Worm (Caenorhabditis elegans) whole organism, young adult: ENCODE measurements around the gene nsy-7.

Experiments used
- B0035.1 ChIP-seq: sonication (generic microtip); optimal IDR thresholded peaks from 2 replicates; lab custom pipeline; 2016; ENCODE audit warnings: missing genetic modification characterization, mild to moderate bottlenecking, missing compliant biosample characterization, missing genotype, missing genetic modification reagents
- B0261.1 ChIP-seq: sonication (generic microtip); optimal IDR thresholded peaks from 2 replicates; lab custom pipeline; 2016; ENCODE audit warnings: mild to moderate bottlenecking, missing genetic modification characterization, moderate library complexity, missing compliant biosample characterization
- C17E4.6 ChIP-seq: fragments of 200-800 bp; sonication (Bioruptor generic); IDR thresholded peaks from 2 replicates; pipeline ENCODE4 v1.3.6; 2022; ENCODE audit warnings: missing genetic modification reagents, missing genetic modification characterization, missing compliant biosample characterization
- F49E8.2 ChIP-seq: sonication (generic microtip); optimal IDR thresholded peaks from 3 replicates; lab custom pipeline; 2017; ENCODE audit warnings: missing genetic modification characterization, mild to moderate bottlenecking, missing compliant biosample characterization, antibody characterized with exemption, moderate library complexity; ENCODE audit not compliant: insufficient read depth
- F57C9.4 ChIP-seq: sonication (generic microtip); optimal IDR thresholded peaks from 2 replicates; lab custom pipeline; 2017; ENCODE audit warnings: mild to moderate bottlenecking, missing genetic modification characterization, missing compliant biosample characterization
- T07F8.4 ChIP-seq: sonication (generic microtip); optimal IDR thresholded peaks from 2 replicates; lab custom pipeline; 2016; ENCODE audit warnings: mild to moderate bottlenecking, missing genetic modification characterization, moderate library complexity, missing compliant biosample characterization
- Y53G8AR.9 ChIP-seq: fragments of 200-800 bp; sonication (Bioruptor generic); conservative IDR thresholded peaks from 2 replicates; pipeline ENCODE4 v1.3.6; 2022; ENCODE audit warnings: missing genetic modification reagents, missing genetic modification characterization, missing compliant biosample characterization
- aptf-2 ChIP-seq: fragments of 200-800 bp; sonication (Bioruptor generic); conservative IDR thresholded peaks from 2 replicates; pipeline ENCODE4 v1.3.6; 2022; ENCODE audit warnings: missing genetic modification reagents, missing genetic modification characterization, missing compliant biosample characterization
- atf-7 ChIP-seq: sonication (generic microtip); optimal IDR thresholded peaks from 2 replicates; lab custom pipeline; 2017; ENCODE audit warnings: mild to moderate bottlenecking, missing genetic modification characterization, missing compliant biosample characterization
- attf-6 ChIP-seq: fragments of 200-800 bp; sonication (Bioruptor generic); IDR thresholded peaks from 2 replicates; pipeline ENCODE4 v1.3.6; 2022; ENCODE audit warnings: missing genetic modification reagents, missing genetic modification characterization, missing compliant biosample characterization
- bed-1 ChIP-seq: fragments of 200-800 bp; sonication (Bioruptor generic); IDR thresholded peaks from 2 replicates; pipeline ENCODE4 v1.3.6; 2022; ENCODE audit warnings: missing genetic modification reagents, missing genetic modification characterization, missing compliant biosample characterization
- ccch-3 ChIP-seq: fragments of 200-800 bp; sonication (Bioruptor generic); optimal IDR thresholded peaks from 2 replicates; lab custom pipeline; 2018; ENCODE audit warnings: mild to moderate bottlenecking, missing genetic modification characterization, missing compliant biosample characterization
- cebp-2 ChIP-seq: fragments of 200-800 bp; sonication (Bioruptor generic); IDR thresholded peaks from 2 replicates; pipeline ENCODE4 v1.3.6; 2022; ENCODE audit warnings: missing genetic modification characterization, missing compliant biosample characterization
- ceh-27 ChIP-seq: fragments of 200-800 bp; sonication (Bioruptor generic); optimal IDR thresholded peaks from 2 replicates; lab custom pipeline; 2018; ENCODE audit warnings: mild to moderate bottlenecking, missing genetic modification characterization, moderate library complexity, missing compliant biosample characterization
- ceh-40 ChIP-seq: fragments of 200-800 bp; sonication (Bioruptor generic); IDR thresholded peaks from 2 replicates; pipeline ENCODE4 v1.3.6; 2022; ENCODE audit warnings: missing genetic modification characterization, missing compliant biosample characterization
- ceh-79 ChIP-seq: sonication (generic microtip); optimal IDR thresholded peaks from 2 replicates; lab custom pipeline; 2017; ENCODE audit warnings: mild to moderate bottlenecking, missing genetic modification characterization, missing compliant biosample characterization
- dox-1 ChIP-seq: fragments of 200-800 bp; sonication (Bioruptor generic); IDR thresholded peaks from 2 replicates; pipeline ENCODE4 v1.3.6; 2022; ENCODE audit warnings: missing genetic modification reagents, missing genetic modification characterization, missing compliant biosample characterization
- egl-18 ChIP-seq: fragments of 200-800 bp; sonication (Bioruptor generic); IDR thresholded peaks from 2 replicates; pipeline ENCODE4 v1.3.6; 2022; ENCODE audit warnings: missing genetic modification reagents, missing genetic modification characterization, missing compliant biosample characterization
- ekl-4 ChIP-seq: fragments of 200-800 bp; sonication (Bioruptor generic); IDR thresholded peaks from 2 replicates; pipeline ENCODE4 v1.3.6; 2022; ENCODE audit warnings: missing genetic modification reagents, missing genetic modification characterization, missing compliant biosample characterization
- ets-4 ChIP-seq: fragments of 200-800 bp; sonication (Bioruptor generic); optimal IDR thresholded peaks from 2 replicates; lab custom pipeline; 2018; ENCODE audit warnings: mild to moderate bottlenecking, missing genetic modification characterization, missing compliant biosample characterization
- gei-17 ChIP-seq: fragments of 200-800 bp; sonication (Bioruptor generic); optimal IDR thresholded peaks from 2 replicates; lab custom pipeline; 2018; ENCODE audit warnings: mild to moderate bottlenecking, missing genetic modification characterization, missing compliant biosample characterization
- hlh-12 ChIP-seq: sonication (generic microtip); optimal IDR thresholded peaks from 2 replicates; lab custom pipeline; 2016; ENCODE audit warnings: missing genetic modification characterization, missing compliant biosample characterization
- hlh-26 ChIP-seq: fragments of 200-800 bp; sonication (Bioruptor generic); conservative IDR thresholded peaks from 2 replicates; pipeline ENCODE4 v1.3.6; 2022; ENCODE audit warnings: missing genetic modification reagents, missing genetic modification characterization, missing compliant biosample characterization
- hrde-1 ChIP-seq: sonication (generic microtip); optimal IDR thresholded peaks from 2 replicates; lab custom pipeline; 2016; ENCODE audit warnings: missing genetic modification characterization, mild to moderate bottlenecking, missing compliant biosample characterization, moderate library complexity, missing genotype, missing genetic modification reagents, borderline replicate concordance
- let-526 ChIP-seq: fragments of 200-800 bp; sonication (Bioruptor generic); IDR thresholded peaks from 2 replicates; pipeline ENCODE4 v1.3.6; 2022; ENCODE audit warnings: missing genetic modification reagents, missing genetic modification characterization, missing compliant biosample characterization
- lin-26 ChIP-seq: fragments of 200-800 bp; sonication (Bioruptor generic); IDR thresholded peaks from 2 replicates; pipeline ENCODE4 v1.3.6; 2022; ENCODE audit warnings: missing genetic modification reagents, missing genetic modification characterization, missing compliant biosample characterization
- lin-40 ChIP-seq: sonication (generic microtip); optimal IDR thresholded peaks from 2 replicates; lab custom pipeline; 2016; ENCODE audit warnings: missing genetic modification characterization, mild to moderate bottlenecking, missing compliant biosample characterization, missing genotype, missing genetic modification reagents
- madf-6 ChIP-seq: fragments of 200-800 bp; sonication (Bioruptor generic); IDR thresholded peaks from 2 replicates; pipeline ENCODE4 v1.3.6; 2022; ENCODE audit warnings: missing genetic modification reagents, missing genetic modification characterization, missing compliant biosample characterization
- mcd-1 ChIP-seq: fragments of 200-800 bp; sonication (Bioruptor generic); IDR thresholded peaks from 2 replicates; pipeline ENCODE4 v1.3.6; 2022; ENCODE audit warnings: missing genetic modification reagents, missing genetic modification characterization, missing compliant biosample characterization
- mxl-1 ChIP-seq: sonication (generic microtip); optimal IDR thresholded peaks from 2 replicates; lab custom pipeline; 2016; ENCODE audit warnings: missing genetic modification characterization, missing compliant biosample characterization
- nfyb-1 ChIP-seq: fragments of 200-800 bp; sonication (Bioruptor generic); IDR thresholded peaks from 2 replicates; pipeline ENCODE4 v1.3.6; 2022; ENCODE audit warnings: missing genetic modification reagents, missing genetic modification characterization, missing compliant biosample characterization
- nhr-120 ChIP-seq: fragments of 200-800 bp; sonication (Bioruptor generic); IDR thresholded peaks from 2 replicates; pipeline ENCODE4 v1.3.6; 2022; ENCODE audit warnings: missing genetic modification characterization, missing compliant biosample characterization
- nhr-179 ChIP-seq: sonication (generic microtip); optimal IDR thresholded peaks from 2 replicates; lab custom pipeline; 2016; ENCODE audit warnings: mild to moderate bottlenecking, missing genetic modification characterization, missing compliant biosample characterization
- nhr-80 ChIP-seq: sonication (generic microtip); optimal IDR thresholded peaks from 2 replicates; lab custom pipeline; 2016; ENCODE audit warnings: missing genetic modification characterization, missing compliant biosample characterization
- nhr-90 ChIP-seq: sonication (generic microtip); optimal IDR thresholded peaks from 2 replicates; lab custom pipeline; 2016; ENCODE audit warnings: missing genotype, mild to moderate bottlenecking, missing genetic modification characterization, missing compliant biosample characterization
- pbrm-1 ChIP-seq: fragments of 200-800 bp; sonication (Bioruptor generic); IDR thresholded peaks from 2 replicates; pipeline ENCODE4 v1.3.6; 2022; ENCODE audit warnings: missing genetic modification reagents, missing genetic modification characterization, missing compliant biosample characterization
- pha-4 ChIP-seq: fragments of 150-350 bp; sonication (generic microtip); optimal IDR thresholded peaks from 2 replicates; lab custom pipeline; 2014; ENCODE audit warnings: missing biosample characterization, missing genetic modification reagents, missing genetic modification characterization
- rcor-1 ChIP-seq: fragments of 200-800 bp; sonication (Bioruptor generic); IDR thresholded peaks from 2 replicates; pipeline ENCODE4 v1.3.6; 2022; ENCODE audit warnings: missing genetic modification reagents, missing genetic modification characterization, missing compliant biosample characterization
- rec-8 ChIP-seq, 2 experiments: sonication (generic microtip); optimal IDR thresholded peaks; 2 replicates each; lab custom pipeline; 2016; ENCODE audit warnings: mild to moderate bottlenecking in 2 of 2, missing genetic modification characterization in 2 of 2, missing genetic modification reagents in 2 of 2, missing genotype in 2 of 2, missing biosample characterization in 1 of 2, missing compliant biosample characterization in 1 of 2, moderate library complexity in 1 of 2
- repo-1 ChIP-seq: sonication (generic microtip); optimal IDR thresholded peaks from 2 replicates; lab custom pipeline; 2017; ENCODE audit warnings: mild to moderate bottlenecking, missing genetic modification characterization, missing compliant biosample characterization
- rpc-1 ChIP-seq, 2 experiments: fragments of 150-350 bp in 1 of 2; sonication (generic microtip) in 1 of 2; optimal IDR thresholded peaks; 2 replicates each; lab custom pipeline; 2014 to 2018; ENCODE audit warnings: missing biosample characterization in 1 of 2, missing genetic modification characterization in 1 of 2, missing genetic modification reagents in 1 of 2, missing genotype in 1 of 2
- snpc-3.4 ChIP-seq: sonication (generic microtip); optimal IDR thresholded peaks from 2 replicates; lab custom pipeline; 2017; ENCODE audit warnings: missing genetic modification characterization, mild to moderate bottlenecking, missing compliant biosample characterization, antibody characterized with exemption, moderate library complexity, missing genotype, missing genetic modification reagents
- snpc-4 ChIP-seq, 5 experiments: fragments of 150-350 bp in 1 of 5; sonication (generic microtip) in 4 of 5; optimal IDR thresholded peaks; 2 replicates each; lab custom pipeline; 2014 to 2018; ENCODE audit warnings: missing genetic modification characterization in 5 of 5, missing biosample characterization in 3 of 5, antibody characterized with exemption in 2 of 5, mild to moderate bottlenecking in 2 of 5, missing compliant biosample characterization in 2 of 5, missing genotype in 2 of 5, moderate library complexity in 2 of 5, missing genetic modification reagents in 1 of 5
- somi-1 ChIP-seq: fragments of 200-800 bp; sonication (Bioruptor generic); optimal IDR thresholded peaks from 2 replicates; lab custom pipeline; 2018; ENCODE audit warnings: mild to moderate bottlenecking, missing genetic modification characterization, missing compliant biosample characterization
- tbp1 ChIP-seq: fragments of 200-800 bp; sonication (Bioruptor generic); optimal IDR thresholded peaks from 2 replicates; lab custom pipeline; 2018; ENCODE audit warnings: mild to moderate bottlenecking, missing genetic modification characterization, missing compliant biosample characterization
- tlf-1 ChIP-seq: fragments of 200-800 bp; sonication (Bioruptor generic); optimal IDR thresholded peaks from 2 replicates; lab custom pipeline; 2018; ENCODE audit warnings: mild to moderate bottlenecking, missing genetic modification characterization, missing compliant biosample characterization
- unc-62 ChIP-seq: fragments of 150-350 bp; optimal IDR thresholded peaks from 2 replicates; lab custom pipeline; 2014; ENCODE audit warnings: missing biosample characterization, missing genetic modification reagents, missing genetic modification characterization
- xnd-1 ChIP-seq: sonication (generic microtip); optimal IDR thresholded peaks from 2 replicates; lab custom pipeline; 2016; ENCODE audit warnings: missing genotype, missing genetic modification reagents, missing genetic modification characterization, missing compliant biosample characterization

The nsy-7 gene

DNA sequence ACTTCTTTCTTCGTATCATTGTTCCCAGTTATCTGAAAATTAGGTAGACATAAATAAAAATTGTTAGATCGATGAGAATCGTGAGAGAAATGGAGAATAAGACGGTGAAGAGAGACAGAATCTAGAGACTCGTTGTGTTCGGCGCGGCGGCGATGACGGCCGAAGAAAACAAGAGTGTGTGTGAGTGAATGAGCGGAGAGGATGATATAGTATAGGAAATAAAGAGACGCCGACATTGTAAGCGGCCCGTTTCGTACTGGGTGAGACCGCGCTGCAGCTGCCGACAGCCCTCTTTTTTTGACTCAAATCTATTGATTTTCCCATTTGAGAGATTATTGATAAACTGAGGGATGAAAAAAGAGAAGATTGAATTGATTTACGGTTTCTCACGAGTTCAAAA is 25.7 kb upstream of the nsy-7 start, which contains the start of gene Y42H9AR.4:
Gene Y42H9AR.4 (minus strand): TSS at position 32 of the 400 bp plus-strand sequence.
- TF ChIP-seq somi-1 (GFP tag; lab: Kevin White, UChicago) (no peak), nfyb-1 (GFP tag; lab: Robert Waterston, UW) (no peak), Y53G8AR.9 (GFP tag; lab: Robert Waterston, UW) (0 out of 2 replicates have a peak, but pooled peaks have one; percentile 30), nhr-90 (tag; lab: Kevin White, UChicago) (no peak), B0261.1 (tag; lab: Kevin White, UChicago) (no peak), cebp-2 (GFP tag; lab: Robert Waterston, UW) (no peak), tlf-1 (no peak), ets-4 (GFP tag; lab: Kevin White, UChicago) (no peak), snpc-4 (GFP tag; optimal IDR thresholded peaks at IDR 0.05; lab: Kevin White, UChicago) (no peak), snpc-4 (tag; optimal IDR thresholded peaks at IDR 0.05; lab: Kevin White, UChicago) (no peak), tbp1 (GFP tag; lab: Kevin White, UChicago) (no peak), atf-7 (no peak), gei-17 (GFP tag; lab: Kevin White, UChicago) (no peak), mcd-1 (no peak), hlh-12 (tag; lab: Kevin White, UChicago) (no peak), T07F8.4 (tag; lab: Kevin White, UChicago) (no peak), attf-6 (GFP tag; lab: Robert Waterston, UW) (no peak), F49E8.2 (tag; lab: Kevin White, UChicago) (no peak), mxl-1 (no peak), C17E4.6 (GFP tag; lab: Robert Waterston, UW) (no peak), snpc-3.4 (no peak), egl-18 (GFP tag; lab: Robert Waterston, UW) (no peak), nhr-120 (GFP tag; lab: Robert Waterston, UW) (no peak), bed-1 (GFP tag; lab: Robert Waterston, UW) (no peak), madf-6 (GFP tag; lab: Robert Waterston, UW) (peak; percentile 35; the same call in 1 of the 2 replicates), hrde-1 (no peak), unc-62 (GFP tag; lab: Kevin White, UChicago) (no peak), rpc-1 (optimal IDR thresholded peaks at IDR 0.05; lab: Kevin White, UChicago) (no peak), rpc-1 (tag; optimal IDR thresholded peaks at IDR 0.05; lab: Kevin White, UChicago) (no peak), ccch-3 (GFP tag; lab: Kevin White, UChicago) (no peak), dox-1 (GFP tag; lab: Robert Waterston, UW) (no peak), repo-1 (no peak), rcor-1 (GFP tag; lab: Robert Waterston, UW) (0 out of 2 replicates have a peak, but pooled peaks have one; percentile 17), nhr-80 (peak; percentile 12), aptf-2 (GFP tag; lab: Robert Waterston, UW) (no peak), pha-4 (tag; lab: Kevin White, UChicago) (no peak), B0035.1 (tag; lab: Kevin White, UChicago) (no peak), lin-26 (GFP tag; lab: Robert Waterston, UW) (no peak), ceh-79 (no peak), hlh-26 (no peak), ceh-27 (no peak), lin-40 (tag; lab: Kevin White, UChicago) (no peak), rec-8 (tag; optimal IDR thresholded peaks at IDR 0.05; lab: Kevin White, UChicago) (no peak), pbrm-1 (GFP tag; lab: Robert Waterston, UW) (no peak), F57C9.4 (tag; lab: Kevin White, UChicago) (no peak), ekl-4 (GFP tag; lab: Robert Waterston, UW) (0 out of 2 replicates have a peak, but pooled peaks have one; percentile 43), ceh-40 (GFP tag; lab: Robert Waterston, UW) (no peak), let-526 (no peak), nhr-179 (tag; lab: Kevin White, UChicago) (no peak), xnd-1 (tag; lab: Kevin White, UChicago) (no peak)
